Worm (Caenorhabditis elegans): ENCODE measurements around the gene ZC513.14.

- TF ChIP-seq Y55F3AM.14 (GFP tag; optimal IDR thresholded peaks at IDR 0.05) (no peak), egl-27 (tag; optimal IDR thresholded peaks at IDR 0.05) (no peak), mab-5 (tag; optimal IDR thresholded peaks at IDR 0.05) (no peak), ztf-1 (GFP tag; conservative IDR thresholded peaks at IDR 0.05) (no peak), sem-4 (tag; optimal IDR thresholded peaks at IDR 0.05) (no peak), nhr-6 (tag; optimal IDR thresholded peaks at IDR 0.05) (no peak), F13H6.1 (tag; optimal IDR thresholded peaks at IDR 0.05) (no peak), unc-55 (GFP tag; optimal IDR thresholded peaks at IDR 0.05) (no peak), C34F6.9 (tag; optimal IDR thresholded peaks at IDR 0.05) (no peak), gmeb-1 (tag; optimal IDR thresholded peaks at IDR 0.05) (no peak), ceh-82 (tag; optimal IDR thresholded peaks at IDR 0.05) (no peak), unc-62 (GFP tag; optimal IDR thresholded peaks at IDR 0.05) (no peak), nhr-237 (tag; optimal IDR thresholded peaks at IDR 0.05) (no peak), nhr-77 (tag; optimal IDR thresholded peaks at IDR 0.05) (no peak)
Measured at ce11 chrV:8055170-8055569, 19.3 kb upstream of the ZC513.14 start.
